Worm (Caenorhabditis elegans) whole organism, late embryonic: ENCODE results near the gene dod-24.

Source experiments
- ceh-45 ChIP-seq: fragments of 200-800 bp; sonication (Bioruptor generic); IDR thresholded peaks from 2 replicates; pipeline ENCODE4 v1.3.6; 2022; ENCODE audit warnings: missing genetic modification reagents, missing genetic modification characterization, missing compliant biosample characterization
- elt-2 ChIP-seq: sonication (generic microtip); optimal IDR thresholded peaks from 2 replicates; lab custom pipeline; 2016; ENCODE audit warnings: missing genetic modification reagents, missing genetic modification characterization, missing compliant biosample characterization
- fkh-10 ChIP-seq: fragments of 150-350 bp; optimal IDR thresholded peaks from 2 replicates; lab custom pipeline; 2014; ENCODE audit warnings: missing biosample characterization, missing genetic modification reagents, missing genetic modification characterization
- mec-3 ChIP-seq: sonication (generic microtip); optimal IDR thresholded peaks from 2 replicates; lab custom pipeline; 2016; ENCODE audit warnings: borderline replicate concordance, missing genetic modification characterization, missing compliant biosample characterization
- pha-2 ChIP-seq: sonication (generic microtip); optimal IDR thresholded peaks from 2 replicates; lab custom pipeline; 2017; ENCODE audit warnings: mild to moderate bottlenecking, missing genetic modification characterization, missing compliant biosample characterization
- pqm-1 ChIP-seq: sonication (generic microtip); optimal IDR thresholded peaks from 2 replicates; lab custom pipeline; 2016; ENCODE audit warnings: missing genetic modification characterization, missing compliant biosample characterization
- rnt-1 ChIP-seq: sonication (generic microtip); optimal IDR thresholded peaks from 2 replicates; lab custom pipeline; 2016; ENCODE audit warnings: missing genetic modification characterization, missing compliant biosample characterization
- sox-4 ChIP-seq: sonication (generic microtip); optimal IDR thresholded peaks from 2 replicates; lab custom pipeline; 2017; ENCODE audit warnings: mild to moderate bottlenecking, missing genetic modification characterization, inconsistent platforms, missing compliant biosample characterization
- tbx-7 ChIP-seq: sonication (generic microtip); optimal IDR thresholded peaks from 2 replicates; lab custom pipeline; 2016; ENCODE audit warnings: missing genotype, missing genetic modification characterization, missing compliant biosample characterization

- TF ChIP-seq rnt-1 (no peak), sox-4 (no peak), elt-2 (no peak), ceh-45 (GFP tag; lab: Robert Waterston, UW) (no peak), tbx-7 (tag; lab: Kevin White, UChicago) (no peak), mec-3 (tag; lab: Kevin White, UChicago) (no peak), fkh-10 (GFP tag; lab: Kevin White, UChicago) (no peak), pha-2 (tag; lab: Kevin White, UChicago) (no peak), pqm-1 (tag; lab: Kevin White, UChicago) (no peak)
Measured at ce11 chrIV:12977650-12978049, 36.5 kb upstream of the dod-24 start.
